Worm (Caenorhabditis elegans) whole organism, dauer: ENCODE results near the gene nemp-1.

Experiments used
- unc-62 ChIP-seq: sonication (generic microtip); optimal IDR thresholded peaks from 2 replicates; lab custom pipeline; 2017; ENCODE audit warnings: missing biosample characterization, missing genetic modification reagents, missing genetic modification characterization

The nemp-1 gene

DNA sequence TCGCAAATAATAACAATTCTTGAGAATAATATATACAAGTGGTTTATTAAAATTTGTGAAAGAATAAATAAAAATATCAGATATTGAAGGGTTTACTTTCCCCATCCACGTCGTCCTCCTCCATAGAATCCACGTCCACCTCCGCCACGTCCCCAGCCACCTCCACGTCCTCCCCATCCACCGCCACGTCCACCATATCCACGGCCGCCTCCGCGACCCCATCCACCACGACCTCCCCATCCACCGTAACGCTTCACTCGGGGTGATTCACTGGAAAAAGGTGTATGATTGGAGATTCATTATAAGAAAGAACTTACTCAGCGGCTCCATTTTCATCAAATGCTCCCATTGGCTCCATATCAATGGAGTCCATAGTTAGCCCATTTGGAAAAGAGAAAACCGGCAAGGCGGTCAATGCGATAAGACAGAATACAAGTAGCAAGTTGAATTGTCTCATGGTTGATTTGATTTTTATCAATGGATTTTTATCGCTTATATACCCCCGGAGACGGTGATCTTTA, 14.0 kb downstream of the nemp-1 start, which contains the start of gene nlp-32:
nlp-32 (minus strand) TSS at position 471 of the 521 bp plus-strand sequence.
- no peak for TF ChIP-seq unc-62 (GFP tag; lab: Kevin White, UChicago)

DNA sequence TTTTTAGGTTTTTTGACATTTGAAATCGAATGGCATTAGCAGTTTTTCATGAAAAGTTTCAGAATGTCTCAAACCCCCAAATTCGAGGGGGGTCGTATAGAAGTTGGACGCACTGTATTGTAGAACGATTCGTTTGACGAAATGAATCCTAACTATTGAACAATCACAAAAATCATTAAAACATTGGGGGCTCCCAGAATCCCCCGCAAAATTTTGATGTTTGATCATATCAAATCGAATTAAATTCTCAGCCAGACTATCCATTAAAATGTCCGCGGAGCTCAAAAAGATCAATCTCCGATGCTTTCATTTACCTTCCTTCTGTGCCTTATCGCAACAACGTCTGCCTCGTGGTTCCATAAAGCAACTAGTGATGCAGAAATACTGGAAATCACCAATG, 16.3 kb downstream of the nemp-1 start, which contains the start of gene F30H5.5:
F30H5.5 (plus strand) TSS at position 301 of the 400 bp plus-strand sequence.
- no peak for TF ChIP-seq unc-62 (GFP tag; lab: Kevin White, UChicago)

DNA sequence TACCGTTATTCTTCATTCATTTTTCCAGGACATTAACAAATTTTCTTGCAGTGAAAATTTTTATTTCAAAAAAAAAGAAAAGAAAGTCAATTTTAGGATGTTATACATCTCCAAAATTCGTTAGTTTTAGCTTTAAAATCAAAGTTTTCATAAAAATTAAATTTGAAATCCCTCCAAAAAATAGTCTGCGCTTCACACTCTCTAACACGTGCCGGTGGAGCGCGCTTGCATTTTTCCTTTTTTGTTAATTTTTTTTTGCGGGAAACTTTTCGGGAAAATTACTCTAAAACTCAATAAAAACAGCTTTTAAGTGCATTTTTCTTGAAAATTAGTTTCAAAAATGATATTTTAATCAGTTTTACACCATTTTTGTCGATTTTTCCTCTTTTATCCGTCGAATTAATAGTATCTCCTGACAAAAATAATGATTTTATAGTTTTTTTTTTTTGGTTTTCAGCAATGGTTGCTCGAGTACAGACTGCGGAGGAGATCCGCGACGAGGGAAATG, 19.0 kb downstream of the nemp-1 start, which contains the start of gene unc-45:
unc-45 (plus strand) TSS at position 458 of the 508 bp plus-strand sequence.
- no peak for TF ChIP-seq unc-62 (GFP tag; lab: Kevin White, UChicago)

DNA sequence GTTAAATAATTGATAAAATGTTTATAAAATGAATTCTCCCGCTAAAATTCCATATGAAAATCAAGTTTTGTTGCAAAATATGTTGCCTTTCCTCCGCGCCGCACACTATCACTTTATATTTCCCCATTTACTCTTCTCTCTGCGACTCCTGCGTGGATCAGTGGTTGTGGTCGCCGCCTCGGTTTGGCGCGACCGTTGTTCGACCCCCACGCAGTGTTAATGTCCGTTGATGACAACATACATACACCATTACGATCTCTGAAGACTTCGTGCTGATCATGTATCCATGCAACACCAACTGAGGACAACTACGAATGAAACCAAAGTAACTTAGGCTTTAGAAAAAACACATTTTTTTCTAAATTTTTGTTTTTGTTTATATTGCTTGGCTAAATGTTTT, 30.5 kb downstream of the nemp-1 start:
- TF ChIP-seq unc-62 (GFP tag; lab: Kevin White, UChicago) = no peak

DNA sequence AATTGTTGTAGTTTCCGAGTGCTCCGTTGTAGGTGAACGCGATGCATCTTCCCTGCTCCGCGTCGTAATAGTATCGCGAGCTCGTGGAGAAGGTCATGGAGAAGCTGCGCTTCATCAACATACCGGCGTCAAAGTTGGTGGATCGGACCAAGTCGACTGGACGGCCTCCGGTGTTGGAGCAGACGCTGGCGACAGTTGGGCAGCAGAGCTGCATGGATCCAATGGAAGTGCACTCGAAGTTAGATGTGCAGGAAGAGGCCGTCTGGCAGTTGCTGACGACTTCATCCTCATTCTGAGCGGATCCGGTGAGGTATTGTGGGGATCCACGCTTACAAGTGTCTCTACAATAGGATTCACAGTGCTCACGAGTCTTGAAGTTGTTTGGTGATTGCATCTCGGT, 36.9 kb downstream of the nemp-1 start:
- no peak for TF ChIP-seq unc-62 (GFP tag; lab: Kevin White, UChicago)

DNA sequence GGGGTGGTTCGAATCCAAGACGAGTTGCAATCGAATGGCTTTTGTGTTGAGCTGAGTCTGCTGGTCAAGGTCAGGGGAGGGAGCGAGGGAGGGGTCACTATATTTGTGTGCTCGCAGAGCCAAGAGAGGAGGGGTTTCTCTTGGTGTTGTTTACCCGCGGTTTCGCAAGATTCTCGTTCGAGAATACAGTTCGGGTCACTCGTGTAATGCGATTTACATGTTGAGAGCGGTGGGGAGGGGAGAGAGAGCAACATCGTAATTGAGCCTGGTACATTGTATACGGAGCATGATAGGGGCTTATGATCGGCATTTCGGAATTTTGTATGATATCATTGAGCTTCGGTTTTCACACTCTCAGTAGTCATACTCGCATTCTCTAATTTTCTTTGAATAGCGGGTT, 40.0 kb downstream of the nemp-1 start, which contains the start of gene F30H5.3:
F30H5.3 (minus strand) TSS at position 101 of the 400 bp plus-strand sequence.
- no peak for TF ChIP-seq unc-62 (GFP tag; lab: Kevin White, UChicago)

DNA sequence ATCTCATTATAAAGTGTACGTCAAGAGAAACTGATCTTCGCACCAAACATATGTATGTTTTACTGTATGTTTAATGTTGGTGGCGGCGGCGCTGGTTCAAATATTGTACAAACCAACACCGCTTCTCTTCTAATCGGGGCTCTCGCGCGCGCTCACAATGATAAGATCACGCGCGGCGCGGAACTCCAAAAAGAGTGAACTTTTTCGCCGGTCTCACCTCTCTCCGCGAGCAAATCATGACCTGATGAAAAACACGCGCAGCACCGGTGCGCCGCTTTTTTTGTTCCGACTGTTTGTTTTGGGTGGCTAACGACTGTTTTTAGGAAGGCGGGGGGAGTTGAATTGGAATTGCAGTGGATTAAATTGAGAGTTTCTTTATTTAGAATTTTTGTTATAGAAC, 41.2 kb downstream of the nemp-1 start:
- TF ChIP-seq unc-62 (GFP tag; lab: Kevin White, UChicago) = no peak

DNA sequence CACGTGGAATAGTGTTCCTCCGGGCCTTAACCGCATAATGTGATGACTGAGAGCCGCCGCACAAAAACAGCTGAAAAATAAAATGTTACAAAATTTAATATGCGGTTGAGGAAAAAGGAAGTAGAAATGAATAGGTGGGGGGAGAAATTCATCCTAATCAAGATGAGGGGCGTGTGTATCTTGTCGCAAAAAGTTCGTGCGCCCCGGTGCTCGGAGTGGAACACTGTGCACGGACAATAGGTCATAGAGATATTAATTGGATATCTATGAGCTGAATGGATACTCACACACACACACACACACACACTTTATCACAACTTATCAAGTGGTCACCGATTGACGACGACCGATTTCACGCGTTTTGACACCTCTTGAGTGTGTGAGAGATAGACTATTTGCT, 51.8 kb downstream of the nemp-1 start, which contains the start of gene T22F7.3:
T22F7.3 (minus strand) TSS at position 101 of the 400 bp plus-strand sequence.
- TF ChIP-seq unc-62 (GFP tag; lab: Kevin White, UChicago) = no peak
